Fruit fly (Drosophila melanogaster): ENCODE data around the gene CG18746.

DNA sequence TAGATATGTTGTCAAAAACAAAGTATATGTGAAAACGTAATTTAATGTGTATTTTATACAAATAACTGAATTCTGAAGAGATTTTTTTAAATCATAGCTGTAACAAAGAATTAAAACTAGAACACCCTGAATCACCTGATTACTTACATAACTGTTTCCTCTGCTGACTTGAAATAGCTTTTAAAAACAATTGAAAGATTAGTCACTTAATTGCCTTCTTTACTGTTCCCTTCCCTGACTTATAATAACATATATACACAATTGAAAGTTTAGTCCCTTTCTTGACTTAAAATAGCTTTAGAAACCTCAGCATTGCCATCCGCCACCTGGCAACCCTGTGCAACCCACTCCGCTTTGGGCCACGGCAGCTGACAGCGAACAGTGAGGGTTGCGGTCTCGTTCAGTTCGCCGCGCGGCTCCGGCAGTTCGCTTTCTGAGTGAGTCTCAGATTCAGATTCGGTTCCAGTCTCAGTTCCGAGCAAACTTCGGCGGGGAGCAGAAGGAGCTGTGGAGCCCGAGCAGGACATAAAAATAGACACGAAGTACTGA lies 24.1 kb upstream of the CG18746 start, which contains the start of gene CG34384:
- TF ChIP-seq CG8478 (optimal IDR thresholded peaks at IDR 0.05) (no peak), CTCF (optimal IDR thresholded peaks at IDR 0.05) (no peak)

All from S2 (cell line).